Worm (Caenorhabditis elegans): ENCODE measurements around the gene col-106.

col-106 gene

ce11 chrIV:1472145-1472544 lies 11.6 kb upstream of the col-106 start:
- TF ChIP-seq nhr-67 (tag; optimal IDR thresholded peaks at IDR 0.05) (no peak), lin-15B (tag; optimal IDR thresholded peaks at IDR 0.05) (no peak), nhr-76 (tag; optimal IDR thresholded peaks at IDR 0.05) (no peak), nhr-25 (tag; optimal IDR thresholded peaks at IDR 0.05) (no peak), ama-1 (optimal IDR thresholded peaks at IDR 0.05) (no peak), elt-2 (tag; optimal IDR thresholded peaks at IDR 0.05) (no peak), R02D3.7 (tag; optimal IDR thresholded peaks at IDR 0.05) (no peak), unc-39 (tag; optimal IDR thresholded peaks at IDR 0.05) (no peak), nhr-28 (tag; optimal IDR thresholded peaks at IDR 0.05) (no peak), ceh-28 (tag; optimal IDR thresholded peaks at IDR 0.05) (no peak)

ce11 chrIV:1470364-1470763 lies 9.8 kb upstream of the col-106 start:
- TF ChIP-seq ceh-9 (tag; optimal IDR thresholded peaks at IDR 0.05) (no peak), nhr-12 (tag; optimal IDR thresholded peaks at IDR 0.05) (no peak), nhr-11 (tag; optimal IDR thresholded peaks at IDR 0.05) (no peak), ama-1 (optimal IDR thresholded peaks at IDR 0.05) (no peak), tbx-2 (tag; optimal IDR thresholded peaks at IDR 0.05) (no peak), ceh-28 (tag; optimal IDR thresholded peaks at IDR 0.05) (no peak), nhr-25 (tag; optimal IDR thresholded peaks at IDR 0.05) (no peak), lin-39 (tag; optimal IDR thresholded peaks at IDR 0.05) (no peak), aly-2 (tag; optimal IDR thresholded peaks at IDR 0.05) (no peak), hmg-11 (tag; optimal IDR thresholded peaks at IDR 0.05) (no peak), elt-3 (tag; optimal IDR thresholded peaks at IDR 0.05) (no peak)

ce11 chrIV:1469093-1469492 lies 8.5 kb upstream of the col-106 start:
- no peak for TF ChIP-seq jun-1 (tag; optimal IDR thresholded peaks at IDR 0.05)
- TF ChIP-seq tbx-2 (tag; optimal IDR thresholded peaks at IDR 0.05): no peak
- TF ChIP-seq ceh-16 (tag; optimal IDR thresholded peaks at IDR 0.05): no peak
- TF ChIP-seq nhr-23 (tag; optimal IDR thresholded peaks at IDR 0.05): no peak
- TF ChIP-seq eor-1 (tag; optimal IDR thresholded peaks at IDR 0.05): no peak
- TF ChIP-seq fos-1 (tag; optimal IDR thresholded peaks at IDR 0.05): no peak
- no peak for TF ChIP-seq fkh-10 (GFP tag; optimal IDR thresholded peaks at IDR 0.05)
- no peak for TF ChIP-seq fkh-2 (tag; optimal IDR thresholded peaks at IDR 0.05)
- TF ChIP-seq zag-1 (tag; optimal IDR thresholded peaks at IDR 0.05): no peak
- TF ChIP-seq skn-1 (tag; optimal IDR thresholded peaks at IDR 0.05): no peak
- no peak for TF ChIP-seq R02D3.7 (tag; optimal IDR thresholded peaks at IDR 0.05)
- TF ChIP-seq ztf-4 (tag; optimal IDR thresholded peaks at IDR 0.05): no peak
- no peak for TF ChIP-seq nhr-12 (tag; optimal IDR thresholded peaks at IDR 0.05)
- no peak for TF ChIP-seq ceh-9 (tag; optimal IDR thresholded peaks at IDR 0.05)
- no peak for TF ChIP-seq ama-1 (optimal IDR thresholded peaks at IDR 0.05)

- TF ChIP-seq eor-1 (tag; optimal IDR thresholded peaks at IDR 0.05) (no peak), ama-1 (optimal IDR thresholded peaks at IDR 0.05) (no peak), tbx-2 (tag; optimal IDR thresholded peaks at IDR 0.05) (no peak)
Measured at ce11 chrIV:1465462-1465861, 4.9 kb upstream of the col-106 start.

ce11 chrIV:1461463-1461862 lies 877 bp upstream of the col-106 start:
- no peak for TF ChIP-seq nhr-43 (tag; optimal IDR thresholded peaks at IDR 0.05; ENCODE audit: poor library complexity, severe bottlenecking)
- no peak for TF ChIP-seq ztf-4 (tag; optimal IDR thresholded peaks at IDR 0.05)
- TF ChIP-seq skn-1 (tag; optimal IDR thresholded peaks at IDR 0.05): no peak
- no peak for TF ChIP-seq zag-1 (tag; optimal IDR thresholded peaks at IDR 0.05)
- TF ChIP-seq unc-39 (tag; optimal IDR thresholded peaks at IDR 0.05): no peak
- no peak for TF ChIP-seq sea-2 (GFP tag; optimal IDR thresholded peaks at IDR 0.05)
- TF ChIP-seq nhr-237 (tag; optimal IDR thresholded peaks at IDR 0.05): no peak

ce11 chrIV:1459826-1460489 lies 628 bp downstream of the col-106 start:
- TF ChIP-seq nhr-28 (tag; optimal IDR thresholded peaks at IDR 0.05) (no peak), mml-1 (tag; optimal IDR thresholded peaks at IDR 0.05) (no peak), fkh-2 (tag; optimal IDR thresholded peaks at IDR 0.05) (no peak), unc-39 (tag; optimal IDR thresholded peaks at IDR 0.05) (no peak)
